Worm (Caenorhabditis elegans): ENCODE results near the gene ZK896.4.

The ZK896.4 gene

ce11 chrIV:12831609-12832500, 51.2 kb downstream of the ZK896.4 start (continued):
- TF ChIP-seq chd-7 (tag; optimal IDR thresholded peaks at IDR 0.05) (no peak), dox-1 (GFP tag; IDR thresholded peaks at IDR 0.05) (peak; percentile 54), him-1 (tag; optimal IDR thresholded peaks at IDR 0.05) (no peak), lin-54 (GFP tag; optimal IDR thresholded peaks at IDR 0.05) (peak; percentile 81), madf-6 (GFP tag; IDR thresholded peaks at IDR 0.05) (peak; percentile 87), Y67H2A.10 (GFP tag; conservative IDR thresholded peaks at IDR 0.05) (no peak), somi-1 (GFP tag; optimal IDR thresholded peaks at IDR 0.05) (no peak), lir-1 (GFP tag; conservative IDR thresholded peaks at IDR 0.05) (no peak), F23B12.7 (tag; optimal IDR thresholded peaks at IDR 0.05; ENCODE audit: insufficient read depth) (peak; percentile 20), tlf-1 (GFP tag; optimal IDR thresholded peaks at IDR 0.05) (no peak), D2030.7 (GFP tag; IDR thresholded peaks at IDR 0.05) (peak; percentile 73), mxl-1 (tag; optimal IDR thresholded peaks at IDR 0.05) (no peak), K12H6.12 (tag; optimal IDR thresholded peaks at IDR 0.05) (no peak), rpc-1 (optimal IDR thresholded peaks at IDR 0.05) (no peak), rpc-1 (tag; optimal IDR thresholded peaks at IDR 0.05) (no peak), ekl-4 (GFP tag; IDR thresholded peaks at IDR 0.05) (no peak), C17E4.6 (GFP tag; IDR thresholded peaks at IDR 0.05) (no peak), madf-8 (GFP tag; conservative IDR thresholded peaks at IDR 0.05) (peak; percentile 66), ceh-27 (GFP tag; optimal IDR thresholded peaks at IDR 0.05) (no peak), Y95B8A.8 (GFP tag; IDR thresholded peaks at IDR 0.05) (no peak), F52B5.7 (tag; optimal IDR thresholded peaks at IDR 0.05) (no peak), ceh-91 (GFP tag; IDR thresholded peaks at IDR 0.05) (peak; percentile 76), egrh-3 (GFP tag; IDR thresholded peaks at IDR 0.05) (no peak), unc-62 (GFP tag; optimal IDR thresholded peaks at IDR 0.05) (no peak), xnd-1 (tag; optimal IDR thresholded peaks at IDR 0.05) (peak; percentile 60), attf-3 (GFP tag; conservative IDR thresholded peaks at IDR 0.05) (no peak), egl-44 (GFP tag; IDR thresholded peaks at IDR 0.05) (no peak), madf-10 (tag; optimal IDR thresholded peaks at IDR 0.05) (no peak), akir-1 (GFP tag; optimal IDR thresholded peaks at IDR 0.05) (no peak), snpc-1.1 (tag; optimal IDR thresholded peaks at IDR 0.05; ENCODE audit: insufficient read depth) (peak; percentile 71), cebp-1 (GFP tag; IDR thresholded peaks at IDR 0.05) (0 out of 2 replicates have a peak, but pooled peaks have one; percentile 16), cebp-1 (tag; optimal IDR thresholded peaks at IDR 0.05) (peak; percentile 90), Y56A3A.18 (GFP tag; IDR thresholded peaks at IDR 0.05) (no peak), B0035.1 (tag; optimal IDR thresholded peaks at IDR 0.05) (no peak), B0261.1 (tag; optimal IDR thresholded peaks at IDR 0.05) (no peak), tbp1 (GFP tag; optimal IDR thresholded peaks at IDR 0.05) (peak; percentile 37), snpc-4 (GFP tag; optimal IDR thresholded peaks at IDR 0.05) (peak; percentile 10), snpc-4 (tag; optimal IDR thresholded peaks at IDR 0.05) (peak in 3 of 4 experiments; percentile 49 to 80 (median 68)), fkh-3 (tag; optimal IDR thresholded peaks at IDR 0.05) (no peak), dpff-1 (tag; optimal IDR thresholded peaks at IDR 0.05) (no peak)
